Worm (Caenorhabditis elegans) whole organism, mixed stage, embryonic: Measurements from ENCODE around the gene B0507.3.

ENCODE experiments used
- ceh-43 ChIP-seq: fragments of 200-800 bp; sonication (Bioruptor generic); optimal IDR thresholded peaks from 2 replicates; lab custom pipeline; 2018; ENCODE audit warnings: mild to moderate bottlenecking, missing genetic modification characterization, moderate library complexity, missing compliant biosample characterization
- lsy-2 ChIP-seq: fragments of 150-350 bp; optimal IDR thresholded peaks from 2 replicates; lab custom pipeline; 2014; ENCODE audit warnings: missing biosample characterization, missing genetic modification characterization
- mep-1 ChIP-seq: fragments of 150-350 bp; optimal IDR thresholded peaks from 2 replicates; lab custom pipeline; 2017; ENCODE audit warnings: missing biosample characterization, missing genetic modification reagents, missing genetic modification characterization, inconsistent platforms
- mls-2 ChIP-seq: sonication (generic microtip); optimal IDR thresholded peaks from 2 replicates; lab custom pipeline; 2016; ENCODE audit warnings: mild to moderate bottlenecking, missing genetic modification characterization, moderate library complexity, missing compliant biosample characterization
- nhr-12 ChIP-seq: fragments of 150-350 bp; optimal IDR thresholded peaks from 2 replicates; lab custom pipeline; 2014; ENCODE audit warnings: missing biosample characterization, missing genetic modification characterization
- nhr-237 ChIP-seq: fragments of 150-350 bp; optimal IDR thresholded peaks from 2 replicates; lab custom pipeline; 2014; ENCODE audit warnings: missing biosample characterization, missing genetic modification characterization
- nhr-28 ChIP-seq: fragments of 150-350 bp; optimal IDR thresholded peaks from 2 replicates; lab custom pipeline; 2014; ENCODE audit warnings: missing biosample characterization, missing genetic modification characterization
- unc-62 ChIP-seq: fragments of 150-350 bp; optimal IDR thresholded peaks from 2 replicates; lab custom pipeline; 2014; ENCODE audit warnings: missing biosample characterization, missing genetic modification reagents, missing genetic modification characterization

DNA sequence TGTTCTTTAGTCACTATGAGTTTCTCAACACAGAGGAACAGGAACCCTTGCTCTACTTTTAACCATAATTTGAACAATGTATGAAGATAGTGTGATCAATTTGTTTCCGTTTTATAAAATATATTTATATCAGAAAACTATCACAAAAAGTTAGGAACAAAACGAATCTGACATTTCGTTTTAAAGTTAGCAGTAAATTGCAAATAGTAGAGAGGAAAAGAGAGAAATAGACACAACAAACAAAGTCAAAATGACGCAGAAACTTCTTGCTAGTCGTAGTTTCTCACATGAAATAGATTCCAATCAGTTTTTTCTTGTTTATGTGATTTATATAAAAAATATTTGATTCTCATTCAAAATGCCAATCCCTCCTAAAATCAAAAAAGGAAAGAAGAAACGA is 39.6 kb upstream of the B0507.3 start, which contains the start of gene ZC196.5:
- TF ChIP-seq ceh-43: no peak
- no peak for TF ChIP-seq mls-2 (tag; lab: Kevin White, UChicago)
- no peak for TF ChIP-seq nhr-28 (tag; lab: Kevin White, UChicago)
- TF ChIP-seq nhr-237 (tag; lab: Kevin White, UChicago): no peak
- TF ChIP-seq nhr-12: no peak
- no peak for TF ChIP-seq unc-62 (GFP tag; lab: Kevin White, UChicago)
- TF ChIP-seq lsy-2 (tag; lab: Kevin White, UChicago): no peak
- no peak for TF ChIP-seq mep-1 (tag; lab: Kevin White, UChicago)
